Fruit fly (Drosophila melanogaster) whole organism, embryonic: Measurements from ENCODE around the gene CG15741.

Experiments
- Awh ChIP-seq: fragments of 200-800 bp; sonication (Bioruptor generic); IDR thresholded peaks from 2 replicates; pipeline ENCODE4, ENCODE4 v1.3.6; 2022; ENCODE audit warnings: missing biosample characterization, missing genetic modification characterization
- CG10267 ChIP-seq: fragments of 200-800 bp; sonication (Bioruptor generic); optimal IDR thresholded peaks from 2 replicates; lab custom pipeline; 2018; ENCODE audit warnings: missing biosample characterization, mild to moderate bottlenecking, missing genetic modification characterization, moderate library complexity
- CG10366 ChIP-seq: fragments of 200-800 bp; sonication (Bioruptor generic); IDR thresholded peaks from 2 replicates; pipeline ENCODE4 v1.3.6; 2022; ENCODE audit warnings: missing biosample characterization, missing genetic modification characterization
- CG10654 ChIP-seq: fragments of 200-800 bp; sonication (Bioruptor generic); optimal IDR thresholded peaks from 2 replicates; lab custom pipeline; 2016; ENCODE audit warnings: missing biosample characterization, missing genetic modification characterization
- CG12299 ChIP-seq: fragments of 200-800 bp; sonication (Bioruptor generic); optimal IDR thresholded peaks from 2 replicates; lab custom pipeline; 2018; ENCODE audit warnings: missing biosample characterization, mild to moderate bottlenecking, missing genetic modification characterization
- CG12744 ChIP-seq: fragments of 200-800 bp; sonication (Bioruptor generic); optimal IDR thresholded peaks from 2 replicates; lab custom pipeline; 2016; ENCODE audit warnings: missing biosample characterization, missing genetic modification characterization
- CG15479 ChIP-seq: fragments of 200-800 bp; sonication (Bioruptor generic); optimal IDR thresholded peaks from 3 replicates; lab custom pipeline; 2019; ENCODE audit warnings: missing biosample characterization, mild to moderate bottlenecking, missing genetic modification characterization, moderate library complexity
- CG16863 ChIP-seq: fragments of 200-800 bp; sonication (Bioruptor generic); optimal IDR thresholded peaks from 3 replicates; lab custom pipeline; 2016; ENCODE audit warnings: missing biosample characterization, missing genetic modification characterization
- CG18262 ChIP-seq: fragments of 200-800 bp; optimal IDR thresholded peaks from 3 replicates; lab custom pipeline; 2019; ENCODE audit warnings: missing biosample characterization, mild to moderate bottlenecking, missing genetic modification characterization, moderate library complexity
- CG31365 ChIP-seq: fragments of 200-800 bp; sonication (Bioruptor generic); optimal IDR thresholded peaks from 2 replicates; lab custom pipeline; 2018; ENCODE audit warnings: missing biosample characterization, mild to moderate bottlenecking, missing genetic modification characterization
- CG3838 ChIP-seq: fragments of 200-800 bp; sonication (Bioruptor generic); optimal IDR thresholded peaks from 3 replicates; lab custom pipeline; 2016; ENCODE audit warnings: missing biosample characterization, missing genetic modification characterization
- CG4730 ChIP-seq: fragments of 200-800 bp; sonication (Bioruptor generic); IDR thresholded peaks from 2 replicates; pipeline ENCODE4 v1.3.6; 2022; ENCODE audit warnings: missing biosample characterization, missing genetic modification characterization
- CG6175 ChIP-seq: fragments of 200-800 bp; sonication (Bioruptor generic); IDR thresholded peaks from 3 replicates; pipeline ENCODE4 v1.3.6; 2022; ENCODE audit warnings: missing biosample characterization, missing genetic modification characterization
- CG7556 ChIP-seq: fragments of 200-800 bp; sonication (Bioruptor generic); optimal IDR thresholded peaks from 2 replicates; lab custom pipeline; 2017; ENCODE audit warnings: missing biosample characterization, mild to moderate bottlenecking, missing genetic modification characterization
- CG8089 ChIP-seq: fragments of 200-800 bp; sonication (Bioruptor generic); optimal IDR thresholded peaks from 3 replicates; lab custom pipeline; 2016; ENCODE audit warnings: missing biosample characterization, missing genetic modification characterization
- CTCF ChIP-seq: fragments of 200-800 bp; sonication (Bioruptor generic); optimal IDR thresholded peaks from 2 replicates; lab custom pipeline; 2017; ENCODE audit warnings: missing biosample characterization, mild to moderate bottlenecking, missing genetic modification characterization, moderate library complexity
- D ChIP-seq, 2 experiments: fragments of 200-800 bp in 1 of 2; fragments of >200 bp in 1 of 2; sonication (Bioruptor generic) in 1 of 2; optimal IDR thresholded peaks; 2 replicates in 1 of 2; 3 replicates in 1 of 2; lab custom pipeline; 2017; ENCODE audit warnings: mild to moderate bottlenecking in 1 of 2, missing biosample characterization in 1 of 2, missing genetic modification characterization in 1 of 2, missing genetic modification reagents in 1 of 2
- Dfd ChIP-seq, 2 experiments: fragments of >200 bp; optimal IDR thresholded peaks; 2 replicates each; lab custom pipeline; 2017; ENCODE audit warnings: missing biosample characterization in 2 of 2, missing genetic modification characterization in 2 of 2
- Dip2 ChIP-seq: fragments of 200-800 bp; sonication (Bioruptor generic); IDR thresholded peaks from 2 replicates; pipeline ENCODE4 v1.3.6; 2022; ENCODE audit warnings: missing biosample characterization, missing genetic modification characterization
- Gsc ChIP-seq: fragments of 200-800 bp; sonication (Bioruptor generic); IDR thresholded peaks from 2 replicates; pipeline ENCODE4 v1.3.6; 2022; ENCODE audit warnings: missing biosample characterization, missing genetic modification characterization
- HLH4C ChIP-seq: fragments of 200-800 bp; sonication (Bioruptor generic); IDR thresholded peaks from 3 replicates; pipeline ENCODE4 v1.3.6; 2022; ENCODE audit warnings: missing biosample characterization, missing genetic modification characterization; ENCODE audit not compliant: partially characterized antibody
- Hsf ChIP-seq: fragments of 200-800 bp; sonication (Bioruptor generic); optimal IDR thresholded peaks from 3 replicates; lab custom pipeline; 2016; ENCODE audit warnings: missing biosample characterization, missing genetic modification characterization
- Max ChIP-seq: fragments of 200-800 bp; sonication (Bioruptor generic); optimal IDR thresholded peaks from 2 replicates; lab custom pipeline; 2016; ENCODE audit warnings: missing biosample characterization, mild to moderate bottlenecking, missing genetic modification characterization
- Neu2 ChIP-seq: fragments of 200-800 bp; sonication (Bioruptor generic); optimal IDR thresholded peaks from 3 replicates; lab custom pipeline; 2016; ENCODE audit warnings: missing biosample characterization, missing genetic modification characterization, borderline replicate concordance
- Scr ChIP-seq: fragments of 200-800 bp; sonication (Bioruptor generic); IDR thresholded peaks from 2 replicates; pipeline ENCODE4 v1.3.6; 2022; ENCODE audit warnings: missing biosample characterization, missing genetic modification characterization; ENCODE audit not compliant: partially characterized antibody
- TFAM ChIP-seq: fragments of 200-800 bp; sonication (Bioruptor generic); optimal IDR thresholded peaks from 2 replicates; lab custom pipeline; 2017; ENCODE audit warnings: missing biosample characterization, missing genetic modification characterization, inconsistent platforms
- Taf1 ChIP-seq: fragments of 200-800 bp; sonication (Bioruptor generic); IDR thresholded peaks from 2 replicates; pipeline ENCODE4 v1.3.6; 2022; ENCODE audit warnings: missing biosample characterization, missing genetic modification characterization
- Xbp1 ChIP-seq: fragments of 200-800 bp; sonication (Bioruptor generic); optimal IDR thresholded peaks from 3 replicates; lab custom pipeline; 2016; ENCODE audit warnings: missing biosample characterization, mild to moderate bottlenecking, missing genetic modification characterization
- chinmo ChIP-seq: fragments of 200-800 bp; sonication (Bioruptor generic); IDR thresholded peaks from 4 replicates; pipeline ENCODE4 v1.3.6; 2022; ENCODE audit warnings: missing biosample characterization, missing genetic modification characterization; ENCODE audit not compliant: partially characterized antibody
- croc ChIP-seq: fragments of 200-800 bp; sonication (Bioruptor generic); conservative IDR thresholded peaks from 3 replicates; pipeline ENCODE4 v1.3.6; 2022; ENCODE audit warnings: missing biosample characterization, missing genetic modification characterization
- emc ChIP-seq: fragments of 200-800 bp; sonication (Bioruptor generic); optimal IDR thresholded peaks from 2 replicates; lab custom pipeline; 2016; ENCODE audit warnings: missing biosample characterization, missing genetic modification characterization
- eyg ChIP-seq: fragments of 200-800 bp; sonication (Bioruptor generic); optimal IDR thresholded peaks from 3 replicates; lab custom pipeline; 2016; ENCODE audit warnings: missing biosample characterization, missing genetic modification characterization
- fd102C ChIP-seq: fragments of 200-800 bp; sonication (Bioruptor generic); optimal IDR thresholded peaks from 2 replicates; lab custom pipeline; 2018; ENCODE audit warnings: missing biosample characterization, mild to moderate bottlenecking, missing genetic modification characterization, moderate library complexity
- fu2 ChIP-seq: fragments of 200-800 bp; sonication (Bioruptor generic); optimal IDR thresholded peaks from 2 replicates; lab custom pipeline; 2016; ENCODE audit warnings: missing biosample characterization, missing genetic modification characterization
- hth ChIP-seq: fragments of >200 bp; optimal IDR thresholded peaks from 2 replicates; lab custom pipeline; 2017; ENCODE audit warnings: inconsistent platforms
- inv ChIP-seq: fragments of 200-800 bp; sonication (Bioruptor generic); IDR thresholded peaks from 2 replicates; pipeline ENCODE4 v1.3.6; 2022; ENCODE audit warnings: missing biosample characterization, missing genetic modification characterization; ENCODE audit not compliant: partially characterized antibody
- jumu ChIP-seq: fragments of 200-800 bp; sonication (Bioruptor generic); optimal IDR thresholded peaks from 3 replicates; lab custom pipeline; 2016; ENCODE audit warnings: missing biosample characterization, missing genetic modification characterization
- lov ChIP-seq, 2 experiments: fragments of 200-800 bp in 1 of 2; fragments of >200 bp in 1 of 2; sonication (Bioruptor generic) in 1 of 2; IDR thresholded peaks in 1 of 2; optimal IDR thresholded peaks in 1 of 2; 2 replicates in 1 of 2; 3 replicates in 1 of 2; pipeline versions ENCODE4 v1.3.6 to Lab custom; 2017 to 2022; ENCODE audit warnings: missing biosample characterization in 1 of 2, missing genetic modification characterization in 1 of 2
- mam ChIP-seq: fragments of 200-800 bp; sonication (Bioruptor generic); optimal IDR thresholded peaks from 3 replicates; lab custom pipeline; 2016; ENCODE audit warnings: missing biosample characterization, missing genetic modification characterization
- nmo ChIP-seq: fragments of 200-800 bp; sonication (Bioruptor generic); optimal IDR thresholded peaks from 2 replicates; lab custom pipeline; 2018; ENCODE audit warnings: missing biosample characterization, mild to moderate bottlenecking, missing genetic modification characterization, moderate library complexity
- onecut ChIP-seq: fragments of 200-800 bp; sonication (Bioruptor generic); IDR thresholded peaks from 2 replicates; pipeline ENCODE4 v1.3.6; 2022; ENCODE audit warnings: missing biosample characterization, missing genetic modification characterization
- ranshi ChIP-seq: fragments of 200-800 bp; sonication (Bioruptor generic); IDR thresholded peaks from 2 replicates; pipeline ENCODE4 v1.3.6; 2022; ENCODE audit warnings: missing biosample characterization, missing genetic modification characterization
- shn ChIP-seq: fragments of 200-800 bp; sonication (Bioruptor generic); optimal IDR thresholded peaks from 3 replicates; lab custom pipeline; 2016; ENCODE audit warnings: missing biosample characterization, missing genetic modification characterization
- sim ChIP-seq: fragments of 200-800 bp; sonication (Bioruptor generic); IDR thresholded peaks from 2 replicates; pipeline ENCODE4 v1.3.6; 2022; ENCODE audit warnings: missing biosample characterization, missing genetic modification characterization
- sisA ChIP-seq: fragments of 200-800 bp; sonication (Bioruptor generic); IDR thresholded peaks from 2 replicates; pipeline ENCODE4 v1.3.6; 2022; ENCODE audit warnings: missing biosample characterization, missing genetic modification characterization
- twi ChIP-seq: fragments of 200-800 bp; optimal IDR thresholded peaks from 2 replicates; lab custom pipeline; 2019; ENCODE audit warnings: missing biosample characterization, mild to moderate bottlenecking, missing genetic modification characterization, moderate library complexity
- vnd ChIP-seq: fragments of 200-800 bp; sonication (Bioruptor generic); IDR thresholded peaks from 3 replicates; pipeline ENCODE4 v1.3.6; 2022; ENCODE audit warnings: missing biosample characterization, missing genetic modification characterization; ENCODE audit not compliant: partially characterized antibody
- vvl ChIP-seq: fragments of 200-800 bp; sonication (Bioruptor generic); IDR thresholded peaks from 2 replicates; pipeline ENCODE4 v1.3.6; 2022; ENCODE audit warnings: missing biosample characterization, missing genetic modification characterization
- wor ChIP-seq: fragments of 200-800 bp; sonication (Bioruptor generic); IDR thresholded peaks from 2 replicates; pipeline ENCODE4 v1.3.6; 2022; ENCODE audit warnings: missing biosample characterization, missing genetic modification characterization
- zfh2 ChIP-seq: fragments of 200-800 bp; sonication (Bioruptor generic); optimal IDR thresholded peaks from 2 replicates; lab custom pipeline; 2016; ENCODE audit warnings: missing biosample characterization, missing genetic modification characterization

CG15741 gene

dm6 chrX:11848507-11849264, 10.9 kb upstream of the CG15741 start (continued):
- TF ChIP-seq nmo (GFP tag; lab: Kevin White, UChicago) = peak; percentile 34
- no peak for TF ChIP-seq Awh (GFP tag; lab: Robert Waterston, UW)
- TF ChIP-seq CG6175 (GFP tag; lab: Robert Waterston, UW) = no peak
- no peak for TF ChIP-seq shn (GFP tag; lab: Kevin White, UChicago)
- peak; percentile 85 for TF ChIP-seq vvl (GFP tag; lab: Robert Waterston, UW)
- no peak for TF ChIP-seq Max (GFP tag; lab: Kevin White, UChicago)
- no peak for TF ChIP-seq Taf1 (GFP tag; lab: Robert Waterston, UW)
- TF ChIP-seq CG10267 (tag; lab: Kevin White, UChicago) = peak; percentile 26
- no peak for TF ChIP-seq CG16863
- no peak for TF ChIP-seq HLH4C
- TF ChIP-seq sisA (GFP tag; lab: Robert Waterston, UW) = 0 out of 2 replicates have a peak, but pooled peaks have one; percentile 40
- TF ChIP-seq Gsc (GFP tag; lab: Robert Waterston, UW) = no peak
- no peak for TF ChIP-seq Hsf
- TF ChIP-seq CG8089 (GFP tag; lab: Kevin White, UChicago) = no peak
- TF ChIP-seq Neu2 = no peak
- no peak for TF ChIP-seq Scr
- TF ChIP-seq CG12744 (GFP tag; lab: Kevin White, UChicago) = no peak
- TF ChIP-seq Dip2 = no peak
- no peak for TF ChIP-seq CG15479 (GFP tag; lab: Kevin White, UChicago)
- no peak for TF ChIP-seq Dfd (GFP tag; optimal IDR thresholded peaks at IDR 0.05; lab: Kevin White, UChicago)
- TF ChIP-seq Xbp1 = peak; percentile 39
- TF ChIP-seq jumu = no peak
- TF ChIP-seq CG3838 (GFP tag; lab: Kevin White, UChicago) = no peak
- no peak for TF ChIP-seq CG4730 (GFP tag; lab: Robert Waterston, UW)
- TF ChIP-seq CG10654 = peak; percentile 13
- no peak for TF ChIP-seq zfh2 (GFP tag; lab: Kevin White, UChicago)
- TF ChIP-seq CG12299 (tag; lab: Kevin White, UChicago) = peak; percentile 13
- TF ChIP-seq CTCF (GFP tag; lab: Kevin White, UChicago) = no peak
- peak; percentile 57 for TF ChIP-seq CG18262 (tag; lab: Kevin White, UChicago)
- TF ChIP-seq chinmo (GFP tag; lab: Robert Waterston, UW) = no peak
- no peak for TF ChIP-seq onecut
- no peak for TF ChIP-seq mam
- no peak for TF ChIP-seq lov (optimal IDR thresholded peaks at IDR 0.05; lab: Kevin White, UChicago)
- TF ChIP-seq lov (GFP tag; IDR thresholded peaks at IDR 0.05; lab: Robert Waterston, UW) = no peak
- no peak for TF ChIP-seq CG31365
- no peak for TF ChIP-seq inv
- no peak for TF ChIP-seq wor (GFP tag; lab: Robert Waterston, UW)
- TF ChIP-seq ranshi (GFP tag; lab: Robert Waterston, UW) = no peak
- TF ChIP-seq CG7556 (GFP tag; lab: Kevin White, UChicago) = peak; percentile 30
- TF ChIP-seq emc (GFP tag; lab: Kevin White, UChicago) = no peak
- no peak for TF ChIP-seq vnd (GFP tag; lab: Robert Waterston, UW)
- no peak for TF ChIP-seq fu2 (GFP tag; lab: Kevin White, UChicago)
- TF ChIP-seq fd102C = no peak
- TF ChIP-seq eyg (GFP tag; lab: Kevin White, UChicago) = no peak
- no peak for TF ChIP-seq twi
- no peak for TF ChIP-seq hth
- TF ChIP-seq TFAM (GFP tag; lab: Kevin White, UChicago) = no peak
- peak; percentile 61 for TF ChIP-seq CG10366 (GFP tag; lab: Robert Waterston, UW)
- no peak for TF ChIP-seq croc (GFP tag; lab: Robert Waterston, UW)
- no peak for TF ChIP-seq D (optimal IDR thresholded peaks at IDR 0.05; lab: Kevin White, UChicago)
- TF ChIP-seq D (GFP tag; optimal IDR thresholded peaks at IDR 0.05; lab: Kevin White, UChicago) = no peak
- no peak for TF ChIP-seq sim (GFP tag; lab: Robert Waterston, UW)
